Fruit fly (Drosophila melanogaster) whole organism, embryonic: Measurements from ENCODE around the gene Gclm.
A peak's percentile ranks its signal among the peaks of the same experiment; 100 is the strongest.

Experiments
- Ada2b ChIP-seq: fragments of 200-800 bp; sonication (Bioruptor generic); IDR thresholded peaks from 2 replicates; pipeline ENCODE4 v1.3.6; 2022; ENCODE audit warnings: missing biosample characterization, missing genetic modification characterization
- Aef1 ChIP-seq: fragments of 200-800 bp; sonication (Bioruptor generic); IDR thresholded peaks from 3 replicates; pipeline ENCODE4 v1.3.6; 2022; ENCODE audit warnings: missing biosample characterization, missing genetic modification characterization
- Atf-2 ChIP-seq: fragments of 200-800 bp; sonication (Bioruptor generic); optimal IDR thresholded peaks from 2 replicates; lab custom pipeline; 2016; ENCODE audit warnings: missing biosample characterization, missing genetic modification characterization
- CG11696 ChIP-seq: fragments of 200-800 bp; sonication (Bioruptor generic); IDR thresholded peaks from 2 replicates; pipeline ENCODE4 v1.3.6; 2022; ENCODE audit warnings: missing biosample characterization, missing genetic modification characterization
- CG12219 ChIP-seq: fragments of 200-800 bp; sonication (Bioruptor generic); optimal IDR thresholded peaks from 3 replicates; lab custom pipeline; 2018; ENCODE audit warnings: missing biosample characterization, mild to moderate bottlenecking, missing genetic modification characterization
- CG12391 ChIP-seq: fragments of 200-800 bp; sonication (Bioruptor generic); optimal IDR thresholded peaks from 3 replicates; lab custom pipeline; 2018; ENCODE audit warnings: missing biosample characterization, mild to moderate bottlenecking, missing genetic modification characterization, moderate library complexity
- CG13123 ChIP-seq: fragments of 200-800 bp; sonication (Bioruptor generic); optimal IDR thresholded peaks from 2 replicates; lab custom pipeline; 2016; ENCODE audit warnings: missing biosample characterization, missing genetic modification characterization
- CG13894 ChIP-seq: fragments of 200-800 bp; sonication (Bioruptor generic); optimal IDR thresholded peaks from 3 replicates; lab custom pipeline; 2018; ENCODE audit warnings: missing biosample characterization, mild to moderate bottlenecking, missing genetic modification characterization, moderate library complexity
- CG14441 ChIP-seq: fragments of 200-800 bp; sonication (Bioruptor generic); IDR thresholded peaks from 2 replicates; pipeline ENCODE4 v1.3.6; 2022; ENCODE audit warnings: missing biosample characterization, missing genetic modification characterization
- CG17829 ChIP-seq: fragments of 200-800 bp; optimal IDR thresholded peaks from 2 replicates; lab custom pipeline; 2019; ENCODE audit warnings: missing biosample characterization, mild to moderate bottlenecking, missing genetic modification characterization, moderate library complexity
- CG2129 ChIP-seq: fragments of 200-800 bp; sonication (Bioruptor generic); IDR thresholded peaks from 2 replicates; pipeline ENCODE4 v1.3.6; 2022; ENCODE audit warnings: missing biosample characterization, missing genetic modification characterization; ENCODE audit not compliant: partially characterized antibody
- CG3281 ChIP-seq: fragments of 200-800 bp; sonication (Bioruptor generic); optimal IDR thresholded peaks from 3 replicates; lab custom pipeline; 2017; ENCODE audit warnings: missing biosample characterization, mild to moderate bottlenecking, missing genetic modification characterization
- CG42726 ChIP-seq: fragments of 200-800 bp; sonication (Bioruptor generic); IDR thresholded peaks from 2 replicates; pipeline ENCODE4 v1.3.6; 2022; ENCODE audit warnings: missing biosample characterization, missing genetic modification characterization; ENCODE audit not compliant: partially characterized antibody
- CG4360 ChIP-seq: fragments of 200-800 bp; sonication (Bioruptor generic); IDR thresholded peaks from 2 replicates; pipeline ENCODE4 v1.3.6; 2022; ENCODE audit warnings: missing biosample characterization, missing genetic modification characterization
- CG4404 ChIP-seq: fragments of 200-800 bp; sonication (Bioruptor generic); IDR thresholded peaks from 2 replicates; pipeline ENCODE4 v1.3.6; 2022; ENCODE audit warnings: missing biosample characterization, missing genetic modification characterization
- CG4854 ChIP-seq: fragments of 200-800 bp; sonication (Bioruptor generic); optimal IDR thresholded peaks from 2 replicates; lab custom pipeline; 2016; ENCODE audit warnings: missing biosample characterization, missing genetic modification characterization, inconsistent platforms
- CG6683 ChIP-seq: fragments of 200-800 bp; sonication (Bioruptor generic); optimal IDR thresholded peaks from 2 replicates; lab custom pipeline; 2017; ENCODE audit warnings: missing biosample characterization, mild to moderate bottlenecking, missing genetic modification characterization, missing genetic modification reagents
- CG6765 ChIP-seq: fragments of 200-800 bp; sonication (Bioruptor generic); optimal IDR thresholded peaks from 3 replicates; lab custom pipeline; 2017; ENCODE audit warnings: missing biosample characterization, mild to moderate bottlenecking, missing genetic modification characterization
- CG9215 ChIP-seq: fragments of 200-800 bp; sonication (Bioruptor generic); IDR thresholded peaks from 2 replicates; pipeline ENCODE4 v1.3.6; 2022; ENCODE audit warnings: missing biosample characterization, missing genetic modification characterization
- Chrac-16 ChIP-seq: fragments of 200-800 bp; sonication (Bioruptor generic); optimal IDR thresholded peaks from 3 replicates; lab custom pipeline; 2016; ENCODE audit warnings: missing biosample characterization, missing genetic modification characterization
- Doc3 ChIP-seq: fragments of 200-800 bp; sonication (Bioruptor generic); IDR thresholded peaks from 3 replicates; pipeline ENCODE4 v1.3.6; 2022; ENCODE audit warnings: missing biosample characterization, missing genetic modification characterization; ENCODE audit not compliant: partially characterized antibody
- Dref ChIP-seq: fragments of 200-800 bp; sonication (Bioruptor generic); IDR thresholded peaks from 2 replicates; pipeline ENCODE4 v1.3.6; 2022; ENCODE audit warnings: missing biosample characterization, missing genetic modification characterization
- E2f2 ChIP-seq: fragments of 200-800 bp; sonication (Bioruptor generic); IDR thresholded peaks from 2 replicates; pipeline ENCODE4 v1.3.6; 2022; ENCODE audit warnings: missing biosample characterization, missing genetic modification characterization
- Elba2 ChIP-seq: fragments of 200-800 bp; sonication (Bioruptor generic); optimal IDR thresholded peaks from 3 replicates; lab custom pipeline; 2016; ENCODE audit warnings: missing biosample characterization, missing genetic modification characterization
- Ets65A ChIP-seq: fragments of 200-800 bp; sonication (Bioruptor generic); peaks from one replicate; lab custom pipeline; 2016; ENCODE audit warnings: missing biosample characterization, missing genetic modification characterization
- Fer3 ChIP-seq: fragments of 200-800 bp; sonication (Bioruptor generic); optimal IDR thresholded peaks from 2 replicates; lab custom pipeline; 2018; ENCODE audit warnings: missing biosample characterization, mild to moderate bottlenecking, missing genetic modification characterization, moderate library complexity
- HLH4C ChIP-seq: fragments of 200-800 bp; sonication (Bioruptor generic); IDR thresholded peaks from 3 replicates; pipeline ENCODE4 v1.3.6; 2022; ENCODE audit warnings: missing biosample characterization, missing genetic modification characterization; ENCODE audit not compliant: partially characterized antibody
- Nf-YA ChIP-seq: fragments of 200-800 bp; sonication (Bioruptor generic); IDR thresholded peaks from 2 replicates; pipeline ENCODE4 v1.3.6; 2022; ENCODE audit warnings: missing biosample characterization, missing genetic modification characterization
- Optix ChIP-seq: fragments of 200-800 bp; sonication (Bioruptor generic); IDR thresholded peaks from 3 replicates; pipeline ENCODE4 v1.3.6; 2022; ENCODE audit warnings: missing biosample characterization, missing genetic modification characterization
- TFAM ChIP-seq: fragments of 200-800 bp; sonication (Bioruptor generic); optimal IDR thresholded peaks from 2 replicates; lab custom pipeline; 2017; ENCODE audit warnings: missing biosample characterization, missing genetic modification characterization, inconsistent platforms
- ap ChIP-seq: fragments of 200-800 bp; sonication (Bioruptor generic); IDR thresholded peaks from 2 replicates; pipeline ENCODE4 v1.3.6; 2022; ENCODE audit warnings: missing biosample characterization, missing genetic modification characterization
- chn ChIP-seq: fragments of 200-800 bp; sonication (Bioruptor generic); optimal IDR thresholded peaks from 2 replicates; lab custom pipeline; 2016; ENCODE audit warnings: missing biosample characterization, missing genetic modification characterization
- dysf ChIP-seq: fragments of 200-800 bp; sonication (Bioruptor generic); IDR thresholded peaks from 3 replicates; pipeline ENCODE4 v1.3.6; 2022; ENCODE audit warnings: missing biosample characterization, missing genetic modification characterization
- emc ChIP-seq: fragments of 200-800 bp; sonication (Bioruptor generic); optimal IDR thresholded peaks from 2 replicates; lab custom pipeline; 2016; ENCODE audit warnings: missing biosample characterization, missing genetic modification characterization
- ewg ChIP-seq: fragments of 200-800 bp; sonication (Bioruptor generic); optimal IDR thresholded peaks from 3 replicates; lab custom pipeline; 2017; ENCODE audit warnings: mild to moderate bottlenecking, missing biosample characterization, missing genetic modification reagents, missing genetic modification characterization
- gcm2 ChIP-seq: fragments of 200-800 bp; sonication (Bioruptor generic); optimal IDR thresholded peaks from 2 replicates; lab custom pipeline; 2016; ENCODE audit warnings: missing biosample characterization, missing genetic modification characterization
- gfzf ChIP-seq: fragments of 200-800 bp; sonication (Bioruptor generic); optimal IDR thresholded peaks from 2 replicates; lab custom pipeline; 2016; ENCODE audit warnings: missing biosample characterization, mild to moderate bottlenecking, missing genetic modification characterization, moderate library complexity
- gsb ChIP-seq: fragments of 200-800 bp; sonication (Bioruptor generic); IDR thresholded peaks from 2 replicates; pipeline ENCODE4 v1.3.6; 2022; ENCODE audit warnings: missing biosample characterization, missing genetic modification characterization
- her ChIP-seq: fragments of 200-800 bp; sonication (Bioruptor generic); optimal IDR thresholded peaks from 2 replicates; lab custom pipeline; 2016; ENCODE audit warnings: missing biosample characterization, missing genetic modification characterization
- hth ChIP-seq: fragments of >200 bp; optimal IDR thresholded peaks from 2 replicates; lab custom pipeline; 2017; ENCODE audit warnings: inconsistent platforms
- jigr1 ChIP-seq: fragments of 200-800 bp; sonication (Bioruptor generic); IDR thresholded peaks from 3 replicates; pipeline ENCODE4 v1.3.6; 2022; ENCODE audit warnings: missing biosample characterization, missing genetic modification characterization
- mirr ChIP-seq: fragments of 200-800 bp; sonication (Bioruptor generic); optimal IDR thresholded peaks from 3 replicates; lab custom pipeline; 2018; ENCODE audit warnings: missing biosample characterization, mild to moderate bottlenecking, missing genetic modification characterization
- nau ChIP-seq: fragments of 200-800 bp; sonication (Bioruptor generic); optimal IDR thresholded peaks from 3 replicates; lab custom pipeline; 2017; ENCODE audit warnings: missing biosample characterization, mild to moderate bottlenecking, missing genetic modification characterization, missing genetic modification reagents
- pan ChIP-seq, 4 experiments: fragments of >200 bp in 3 of 4; fragments of 200-800 bp in 1 of 4; sonication (Bioruptor generic) in 1 of 4; optimal IDR thresholded peaks in 3 of 4; IDR thresholded peaks in 1 of 4; 2 replicates each; pipeline versions ENCODE4 v1.3.6 to Lab custom; 2017 to 2022; ENCODE audit warnings: missing biosample characterization in 2 of 4, missing genetic modification characterization in 2 of 4, mixed read lengths in 1 of 4
- psq ChIP-seq: fragments of 200-800 bp; sonication (Bioruptor generic); optimal IDR thresholded peaks from 2 replicates; lab custom pipeline; 2017; ENCODE audit warnings: missing biosample characterization, missing genetic modification characterization
- shn ChIP-seq: fragments of 200-800 bp; sonication (Bioruptor generic); optimal IDR thresholded peaks from 3 replicates; lab custom pipeline; 2016; ENCODE audit warnings: missing biosample characterization, missing genetic modification characterization
- sima ChIP-seq: fragments of 200-800 bp; sonication (Bioruptor generic); optimal IDR thresholded peaks from 2 replicates; lab custom pipeline; 2016; ENCODE audit warnings: missing biosample characterization, missing genetic modification characterization
- sob ChIP-seq: fragments of 200-800 bp; sonication (Bioruptor generic); IDR thresholded peaks from 2 replicates; pipeline ENCODE4 v1.3.6; 2022; ENCODE audit warnings: missing biosample characterization, missing genetic modification characterization
- sug ChIP-seq: fragments of 200-800 bp; optimal IDR thresholded peaks from 2 replicates; lab custom pipeline; 2019; ENCODE audit warnings: missing biosample characterization, mild to moderate bottlenecking, missing genetic modification characterization, moderate library complexity
- unc-4 ChIP-seq: fragments of 200-800 bp; sonication (Bioruptor generic); IDR thresholded peaks from 2 replicates; pipeline ENCODE4 v1.3.6; 2022; ENCODE audit warnings: missing biosample characterization, missing genetic modification characterization; ENCODE audit not compliant: partially characterized antibody
- zen2 ChIP-seq: fragments of 200-800 bp; sonication (Bioruptor generic); IDR thresholded peaks from 3 replicates; pipeline ENCODE4 v1.3.6; 2022; ENCODE audit warnings: missing biosample characterization, missing genetic modification characterization; ENCODE audit not compliant: partially characterized antibody

Gclm gene

DNA sequence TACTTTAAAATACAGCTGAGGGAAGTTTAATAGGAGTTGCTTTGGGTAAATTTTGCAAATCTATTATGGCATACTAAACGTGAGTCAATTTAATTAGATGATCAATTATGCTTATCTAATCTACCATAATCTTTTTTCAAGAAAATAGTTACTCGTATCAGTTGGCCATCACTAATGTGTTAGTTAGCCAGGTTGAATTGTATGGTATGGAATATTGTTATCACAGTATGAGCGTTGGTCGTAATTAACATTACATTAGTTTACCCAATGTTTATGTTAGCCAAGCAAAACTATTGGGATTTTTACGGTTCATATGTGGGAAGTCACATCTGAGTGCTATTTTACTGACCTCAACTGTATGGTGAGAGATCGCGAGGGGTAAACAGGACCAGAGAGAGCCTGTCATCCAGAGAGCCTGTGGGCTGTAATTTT lies 12.8 kb downstream of the Gclm start:
- TF ChIP-seq CG4854 (GFP tag; lab: Kevin White, UChicago): peak; percentile 13
- peak; percentile 57 for TF ChIP-seq CG3281 (GFP tag; lab: Kevin White, UChicago)
- peak; percentile 78 for TF ChIP-seq shn (GFP tag; lab: Kevin White, UChicago)
- peak; percentile 66 for TF ChIP-seq CG12219 (GFP tag; lab: Kevin White, UChicago)
- peak; percentile 15 for TF ChIP-seq sima (GFP tag; lab: Kevin White, UChicago)
- peak; percentile 96 for TF ChIP-seq CG11696
- TF ChIP-seq ewg (GFP tag; lab: Kevin White, UChicago): peak; percentile 44
- TF ChIP-seq nau (GFP tag; lab: Kevin White, UChicago): no peak
- TF ChIP-seq TFAM (GFP tag; lab: Kevin White, UChicago): no peak
- no peak for TF ChIP-seq CG6683
- TF ChIP-seq Doc3: no peak
- peak; percentile 53 for TF ChIP-seq sug
- no peak for TF ChIP-seq Nf-YA (GFP tag; lab: Robert Waterston, UW)
- TF ChIP-seq Optix: peak; percentile 52; the same call in 1 of the 3 replicates
- no peak for TF ChIP-seq mirr (GFP tag; lab: Kevin White, UChicago)
- TF ChIP-seq unc-4 (GFP tag; lab: Robert Waterston, UW): no peak
- peak; percentile 42 for TF ChIP-seq Ada2b (GFP tag; lab: Robert Waterston, UW)
- TF ChIP-seq CG13894: no peak
- TF ChIP-seq Ets65A (GFP tag; lab: Kevin White, UChicago): peak; percentile 96
- TF ChIP-seq HLH4C: no peak
- TF ChIP-seq CG14441: peak; percentile 41; the same call in 1 of the 2 replicates
- TF ChIP-seq CG13123: peak; percentile 6
- no peak for TF ChIP-seq gfzf (GFP tag; lab: Kevin White, UChicago)
- no peak for TF ChIP-seq CG6765 (GFP tag; lab: Kevin White, UChicago)
- TF ChIP-seq pan (optimal IDR thresholded peaks at IDR 0.05; lab: Kevin White, UChicago): no peak
- peak in 1 of 2 experiments; percentile 43 for TF ChIP-seq pan (GFP tag; optimal IDR thresholded peaks at IDR 0.05 in 1 of 2, IDR thresholded peaks at IDR 0.05 in 1 of 2)
- peak; percentile 19 for TF ChIP-seq gcm2
- TF ChIP-seq chn (GFP tag; lab: Kevin White, UChicago): peak; percentile 84
- peak; percentile 41 for TF ChIP-seq her
- TF ChIP-seq CG17829 (tag; lab: Kevin White, UChicago): peak; percentile 90
- TF ChIP-seq Chrac-16 (GFP tag; lab: Kevin White, UChicago): peak; percentile 75
- no peak for TF ChIP-seq jigr1 (GFP tag; lab: Robert Waterston, UW)
- TF ChIP-seq sob (GFP tag; lab: Robert Waterston, UW): 0 out of 2 replicates have a peak, but pooled peaks have one; percentile 7
- TF ChIP-seq CG12391 (tag; lab: Kevin White, UChicago): peak; percentile 84
- no peak for TF ChIP-seq Aef1 (GFP tag; lab: Robert Waterston, UW)
- no peak for TF ChIP-seq E2f2 (GFP tag; lab: Robert Waterston, UW)
- TF ChIP-seq emc (GFP tag; lab: Kevin White, UChicago): no peak
- no peak for TF ChIP-seq psq (GFP tag; lab: Kevin White, UChicago)
- no peak for TF ChIP-seq ap (GFP tag; lab: Robert Waterston, UW)
- TF ChIP-seq CG4404: peak; percentile 82
- peak; percentile 80 for TF ChIP-seq Elba2 (GFP tag; lab: Kevin White, UChicago)
- TF ChIP-seq Dref (GFP tag; lab: Robert Waterston, UW): no peak
- TF ChIP-seq CG42726 (GFP tag; lab: Robert Waterston, UW): no peak
- peak; percentile 55; the same call in 2 of the 3 replicates for TF ChIP-seq dysf (GFP tag; lab: Robert Waterston, UW)
- no peak for TF ChIP-seq gsb (GFP tag; lab: Robert Waterston, UW)
- peak; percentile 37; the same call in 1 of the 2 replicates for TF ChIP-seq CG9215 (GFP tag; lab: Robert Waterston, UW)
- TF ChIP-seq hth (lab: Kevin White, UChicago): no peak
- TF ChIP-seq Fer3 (tag; lab: Kevin White, UChicago): peak; percentile 24
- TF ChIP-seq Atf-2 (GFP tag; lab: Kevin White, UChicago): peak; percentile 77
- no peak for TF ChIP-seq CG2129 (GFP tag; lab: Robert Waterston, UW)
- no peak for TF ChIP-seq CG4360
- TF ChIP-seq zen2 (GFP tag; lab: Robert Waterston, UW): no peak
